Comparison of ENCODE assay signal across 1 fruit fly cellular context in genomic region chrX:6543569-6544173, dm6.
TF ChIP-seq lines count a peak whose summit lies in the region.

No protein-coding gene starts in this region.

TF ChIP-seq in whole organism, embryonic, 481 proteins besides CTCF, POLR2A, EP300 and RAD21 (continued from another document):
- TF ChIP-seq CG32767 (GFP tag; IDR thresholded peaks at IDR 0.05; lab: Robert Waterston, UW) (no peak), crol (GFP tag; IDR thresholded peaks at IDR 0.05; lab: Robert Waterston, UW) (peak; percentile 42; the same call in 1 of the 2 replicates), CG11504 (tag; optimal IDR thresholded peaks at IDR 0.05; lab: Kevin White, UChicago) (peak; percentile 25), CG4282 (GFP tag; optimal IDR thresholded peaks at IDR 0.05; lab: Kevin White, UChicago) (no peak), CG12299 (tag; optimal IDR thresholded peaks at IDR 0.05; lab: Kevin White, UChicago) (no peak), slp2 (GFP tag; optimal IDR thresholded peaks at IDR 0.05; lab: Kevin White, UChicago) (no peak), sima (GFP tag; optimal IDR thresholded peaks at IDR 0.05; lab: Kevin White, UChicago) (no peak), cato (GFP tag; optimal IDR thresholded peaks at IDR 0.05; lab: Kevin White, UChicago; ENCODE audit: borderline replicate concordance) (no peak), Blimp-1 (GFP tag; optimal IDR thresholded peaks at IDR 0.05; lab: Kevin White, UChicago) (no peak), BEAF-32 (GFP tag; optimal IDR thresholded peaks at IDR 0.05; lab: Kevin White, UChicago) (no peak), grau (tag; optimal IDR thresholded peaks at IDR 0.05; lab: Kevin White, UChicago) (no peak), tup (GFP tag; optimal IDR thresholded peaks at IDR 0.05; lab: Kevin White, UChicago) (no peak), CG14860 (GFP tag; IDR thresholded peaks at IDR 0.05; lab: Robert Waterston, UW; ENCODE audit: partially characterized antibody) (no peak), Awh (GFP tag; IDR thresholded peaks at IDR 0.05; lab: Robert Waterston, UW) (no peak), dysf (GFP tag; IDR thresholded peaks at IDR 0.05; lab: Robert Waterston, UW) (no peak), CG34376 (GFP tag; optimal IDR thresholded peaks at IDR 0.05; lab: Kevin White, UChicago) (no peak), CG14014 (GFP tag; IDR thresholded peaks at IDR 0.05; lab: Robert Waterston, UW) (0 out of 2 replicates have a peak, but pooled peaks have one; percentile 11), wdn (GFP tag; IDR thresholded peaks at IDR 0.05; lab: Robert Waterston, UW) (no peak), HLH4C (GFP tag; IDR thresholded peaks at IDR 0.05; lab: Robert Waterston, UW; ENCODE audit: partially characterized antibody) (no peak), kay (GFP tag; optimal IDR thresholded peaks at IDR 0.05; lab: Kevin White, UChicago) (peak; percentile 8), CG6791 (GFP tag; IDR thresholded peaks at IDR 0.05; lab: Robert Waterston, UW; ENCODE audit: partially characterized antibody) (0 out of 3 replicates have a peak, but pooled peaks have one; percentile 32), bsh (GFP tag; optimal IDR thresholded peaks at IDR 0.05; lab: Kevin White, UChicago) (peak in 1 of 2 experiments; percentile 22), D19B (GFP tag; optimal IDR thresholded peaks at IDR 0.05; lab: Kevin White, UChicago) (peak; percentile 54), vnd (GFP tag; IDR thresholded peaks at IDR 0.05; lab: Robert Waterston, UW; ENCODE audit: partially characterized antibody) (no peak), CG10565 (GFP tag; optimal IDR thresholded peaks at IDR 0.05; lab: Kevin White, UChicago) (no peak), Ptx1 (GFP tag; IDR thresholded peaks at IDR 0.05; lab: Robert Waterston, UW) (0 out of 2 replicates have a peak, but pooled peaks have one; percentile 15), kah (GFP tag; optimal IDR thresholded peaks at IDR 0.05; lab: Kevin White, UChicago) (no peak), CG15514 (GFP tag; optimal IDR thresholded peaks at IDR 0.05; lab: Kevin White, UChicago) (no peak), Adf1 (GFP tag; IDR thresholded peaks at IDR 0.05; lab: Robert Waterston, UW) (peak; percentile 93), abd-A (tag; optimal IDR thresholded peaks at IDR 0.05; lab: Kevin White, UChicago) (no peak), CG6654 (GFP tag; optimal IDR thresholded peaks at IDR 0.05; lab: Kevin White, UChicago) (no peak), zfh1 (GFP tag; IDR thresholded peaks at IDR 0.05; lab: Robert Waterston, UW) (no peak), ro (GFP tag; IDR thresholded peaks at IDR 0.05; lab: Robert Waterston, UW) (no peak), stwl (tag; optimal IDR thresholded peaks at IDR 0.05; lab: Kevin White, UChicago) (no peak), CG18599 (GFP tag; optimal IDR thresholded peaks at IDR 0.05; lab: Kevin White, UChicago) (no peak), da (GFP tag; optimal IDR thresholded peaks at IDR 0.05; lab: Kevin White, UChicago) (no peak), dimm (GFP tag; IDR thresholded peaks at IDR 0.05; lab: Robert Waterston, UW) (no peak), NC2α (GFP tag; optimal IDR thresholded peaks at IDR 0.05; lab: Kevin White, UChicago) (no peak), BtbVII (GFP tag; optimal IDR thresholded peaks at IDR 0.05; lab: Kevin White, UChicago) (no peak), Myb (GFP tag; optimal IDR thresholded peaks at IDR 0.05; lab: Kevin White, UChicago) (no peak), gfzf (GFP tag; optimal IDR thresholded peaks at IDR 0.05; lab: Kevin White, UChicago) (no peak), ranshi (GFP tag; IDR thresholded peaks at IDR 0.05; lab: Robert Waterston, UW) (no peak), ash1 (GFP tag; optimal IDR thresholded peaks at IDR 0.05; lab: Kevin White, UChicago) (no peak), Hmr (GFP tag; optimal IDR thresholded peaks at IDR 0.05; lab: Kevin White, UChicago) (no peak), CG10366 (GFP tag; IDR thresholded peaks at IDR 0.05; lab: Robert Waterston, UW) (no peak), dmrt99B (tag; optimal IDR thresholded peaks at IDR 0.05; lab: Kevin White, UChicago) (peak; percentile 51), CG8478 (optimal IDR thresholded peaks at IDR 0.05; lab: Kevin White, UChicago) (no peak), D19A (tag; optimal IDR thresholded peaks at IDR 0.05; lab: Kevin White, UChicago) (peak; percentile 15), fd64A (GFP tag; optimal IDR thresholded peaks at IDR 0.05; lab: Kevin White, UChicago) (no peak), ato (GFP tag; IDR thresholded peaks at IDR 0.05; lab: Robert Waterston, UW; ENCODE audit: partially characterized antibody) (no peak; the same call in 1 of the 2 replicates), Hr39 (optimal IDR thresholded peaks at IDR 0.05; lab: Kevin White, UChicago) (no peak), Trl (optimal IDR thresholded peaks at IDR 0.05; lab: Kevin White, UChicago) (peak; percentile 16 to 26), Trl (GFP tag; optimal IDR thresholded peaks at IDR 0.05; lab: Kevin White, UChicago) (no peak), Abd-B (GFP tag; optimal IDR thresholded peaks at IDR 0.05; lab: Kevin White, UChicago) (peak; percentile 42), CG2678 (tag; optimal IDR thresholded peaks at IDR 0.05; lab: Kevin White, UChicago) (peak; percentile 33), CG17385 (GFP tag; optimal IDR thresholded peaks at IDR 0.05; lab: Kevin White, UChicago) (peak; percentile 72), CG7839 (tag; optimal IDR thresholded peaks at IDR 0.05; lab: Kevin White, UChicago) (peak; percentile 33), CG4707 (GFP tag; optimal IDR thresholded peaks at IDR 0.05; lab: Kevin White, UChicago) (no peak), sens (GFP tag; lab: Kevin White, UChicago) (no peak), Rx (GFP tag; IDR thresholded peaks at IDR 0.05; lab: Robert Waterston, UW) (no peak), GATAe (GFP tag; conservative IDR thresholded peaks at IDR 0.05; lab: Robert Waterston, UW) (no peak), MESR4 (GFP tag; optimal IDR thresholded peaks at IDR 0.05; lab: Kevin White, UChicago) (no peak), E2f1 (GFP tag; IDR thresholded peaks at IDR 0.05; lab: Robert Waterston, UW) (0 out of 2 replicates have a peak, but pooled peaks have one; percentile 6), ase (GFP tag; IDR thresholded peaks at IDR 0.05; lab: Robert Waterston, UW) (no peak), CG6254 (GFP tag; optimal IDR thresholded peaks at IDR 0.05; lab: Kevin White, UChicago) (no peak), cg (GFP tag; optimal IDR thresholded peaks at IDR 0.05; lab: Kevin White, UChicago) (no peak), CG11723 (GFP tag; optimal IDR thresholded peaks at IDR 0.05; lab: Kevin White, UChicago) (no peak), corto (GFP tag; optimal IDR thresholded peaks at IDR 0.05; lab: Kevin White, UChicago) (no peak), CG7372 (GFP tag; IDR thresholded peaks at IDR 0.05; lab: Robert Waterston, UW) (no peak), sr (GFP tag; IDR thresholded peaks at IDR 0.05; lab: Robert Waterston, UW) (peak; percentile 76; the same call in 2 of the 3 replicates), CG10462 (GFP tag; optimal IDR thresholded peaks at IDR 0.05; lab: Kevin White, UChicago) (no peak), zfh2 (GFP tag; optimal IDR thresholded peaks at IDR 0.05; lab: Kevin White, UChicago) (no peak), CG8359 (GFP tag; optimal IDR thresholded peaks at IDR 0.05; lab: Kevin White, UChicago; ENCODE audit: borderline replicate concordance) (no peak), CG43689 (GFP tag; IDR thresholded peaks at IDR 0.05; lab: Robert Waterston, UW) (no peak), Chrac-16 (GFP tag; optimal IDR thresholded peaks at IDR 0.05; lab: Kevin White, UChicago) (no peak), jumu (GFP tag; optimal IDR thresholded peaks at IDR 0.05; lab: Kevin White, UChicago) (no peak), CG10147 (GFP tag; optimal IDR thresholded peaks at IDR 0.05; lab: Kevin White, UChicago) (no peak), Deaf1 (tag; optimal IDR thresholded peaks at IDR 0.05; lab: Kevin White, UChicago) (peak; percentile 3), ewg (GFP tag; optimal IDR thresholded peaks at IDR 0.05; lab: Kevin White, UChicago) (peak; percentile 18), sqz (GFP tag; optimal IDR thresholded peaks at IDR 0.05; lab: Kevin White, UChicago) (no peak), ap (GFP tag; IDR thresholded peaks at IDR 0.05; lab: Robert Waterston, UW) (no peak), Atf6 (GFP tag; IDR thresholded peaks at IDR 0.05; lab: Robert Waterston, UW) (no peak), slou (GFP tag; optimal IDR thresholded peaks at IDR 0.05; lab: Kevin White, UChicago) (no peak)
